Fruit fly (Drosophila melanogaster) whole organism, embryonic: ENCODE data around the gene CG31176.

Experiments
- ATbp ChIP-seq: fragments of 200-800 bp; sonication (Bioruptor generic); optimal IDR thresholded peaks from 2 replicates; lab custom pipeline; 2017; ENCODE audit warnings: missing biosample characterization, mild to moderate bottlenecking, missing genetic modification characterization, missing genetic modification reagents
- Abd-B ChIP-seq: fragments of 200-800 bp; sonication (Bioruptor generic); optimal IDR thresholded peaks from 2 replicates; lab custom pipeline; 2018; ENCODE audit warnings: missing biosample characterization, mild to moderate bottlenecking, missing genetic modification characterization, moderate library complexity
- C15 ChIP-seq: fragments of 200-800 bp; sonication (Bioruptor generic); IDR thresholded peaks from 3 replicates; pipeline ENCODE4 v1.3.6; 2022; ENCODE audit warnings: missing biosample characterization, missing genetic modification characterization
- CG10654 ChIP-seq: fragments of 200-800 bp; sonication (Bioruptor generic); optimal IDR thresholded peaks from 2 replicates; lab custom pipeline; 2016; ENCODE audit warnings: missing biosample characterization, missing genetic modification characterization
- CG11504 ChIP-seq: fragments of 200-800 bp; sonication (Bioruptor generic); optimal IDR thresholded peaks from 3 replicates; lab custom pipeline; 2019; ENCODE audit warnings: missing biosample characterization, mild to moderate bottlenecking, missing genetic modification characterization, moderate library complexity
- CG12942 ChIP-seq: fragments of 200-800 bp; sonication (Bioruptor generic); optimal IDR thresholded peaks from 3 replicates; lab custom pipeline; 2016; ENCODE audit warnings: missing biosample characterization, missing genetic modification characterization
- CG13624 ChIP-seq: fragments of 200-800 bp; sonication (Bioruptor generic); optimal IDR thresholded peaks from 2 replicates; lab custom pipeline; 2016; ENCODE audit warnings: missing biosample characterization, missing genetic modification characterization
- CG15479 ChIP-seq: fragments of 200-800 bp; sonication (Bioruptor generic); optimal IDR thresholded peaks from 3 replicates; lab custom pipeline; 2019; ENCODE audit warnings: missing biosample characterization, mild to moderate bottlenecking, missing genetic modification characterization, moderate library complexity
- CG15514 ChIP-seq: fragments of 200-800 bp; sonication (Bioruptor generic); optimal IDR thresholded peaks from 3 replicates; lab custom pipeline; 2017; ENCODE audit warnings: missing biosample characterization, missing genetic modification characterization, mild to moderate bottlenecking, moderate library complexity, missing genetic modification reagents
- CG1602 ChIP-seq: fragments of 200-800 bp; sonication (Bioruptor generic); optimal IDR thresholded peaks from 3 replicates; lab custom pipeline; 2016; ENCODE audit warnings: missing biosample characterization, missing genetic modification characterization
- CG17385 ChIP-seq: fragments of 200-800 bp; sonication (Bioruptor generic); optimal IDR thresholded peaks from 3 replicates; lab custom pipeline; 2018; ENCODE audit warnings: missing biosample characterization, mild to moderate bottlenecking, missing genetic modification characterization
- CG3163 ChIP-seq: fragments of 200-800 bp; sonication (Bioruptor generic); optimal IDR thresholded peaks from 3 replicates; lab custom pipeline; 2016; ENCODE audit warnings: missing biosample characterization, missing genetic modification characterization
- CG32772 ChIP-seq: fragments of 200-800 bp; sonication (Bioruptor generic); IDR thresholded peaks from 2 replicates; pipeline ENCODE4 v1.3.6; 2022; ENCODE audit warnings: missing biosample characterization, missing genetic modification characterization
- CG33213 ChIP-seq: fragments of 200-800 bp; sonication (Bioruptor generic); optimal IDR thresholded peaks from 3 replicates; lab custom pipeline; 2016; ENCODE audit warnings: missing biosample characterization, missing genetic modification characterization
- CG34224 ChIP-seq: fragments of 200-800 bp; sonication (Bioruptor generic); IDR thresholded peaks from 3 replicates; pipeline ENCODE4 v1.3.6; 2022; ENCODE audit warnings: missing biosample characterization, missing genetic modification characterization; ENCODE audit not compliant: partially characterized antibody
- CG4707 ChIP-seq: fragments of 200-800 bp; sonication (Bioruptor generic); optimal IDR thresholded peaks from 2 replicates; lab custom pipeline; 2018; ENCODE audit warnings: missing biosample characterization, mild to moderate bottlenecking, missing genetic modification characterization, moderate library complexity
- CG6765 ChIP-seq: fragments of 200-800 bp; sonication (Bioruptor generic); optimal IDR thresholded peaks from 3 replicates; lab custom pipeline; 2017; ENCODE audit warnings: missing biosample characterization, mild to moderate bottlenecking, missing genetic modification characterization
- CG6791 ChIP-seq: fragments of 200-800 bp; sonication (Bioruptor generic); IDR thresholded peaks from 3 replicates; pipeline ENCODE4 v1.3.6; 2022; ENCODE audit warnings: missing biosample characterization, missing genetic modification characterization; ENCODE audit not compliant: partially characterized antibody
- CG8359 ChIP-seq: fragments of 200-800 bp; sonication (Bioruptor generic); optimal IDR thresholded peaks from 2 replicates; lab custom pipeline; 2017; ENCODE audit warnings: missing biosample characterization, mild to moderate bottlenecking, missing genetic modification characterization, borderline replicate concordance
- CHES-1-like ChIP-seq: fragments of 200-800 bp; sonication (Bioruptor generic); optimal IDR thresholded peaks from 2 replicates; lab custom pipeline; 2016; ENCODE audit warnings: missing biosample characterization, missing genetic modification characterization
- Camta ChIP-seq: fragments of 200-800 bp; sonication (Bioruptor generic); optimal IDR thresholded peaks from 2 replicates; lab custom pipeline; 2016; ENCODE audit warnings: missing biosample characterization, missing genetic modification characterization
- D ChIP-seq, 2 experiments: fragments of 200-800 bp in 1 of 2; fragments of >200 bp in 1 of 2; sonication (Bioruptor generic) in 1 of 2; optimal IDR thresholded peaks; 2 replicates in 1 of 2; 3 replicates in 1 of 2; lab custom pipeline; 2017; ENCODE audit warnings: mild to moderate bottlenecking in 1 of 2, missing biosample characterization in 1 of 2, missing genetic modification characterization in 1 of 2, missing genetic modification reagents in 1 of 2
- Dll ChIP-seq: fragments of 200-800 bp; sonication (Bioruptor generic); IDR thresholded peaks from 4 replicates; pipeline ENCODE4 v1.3.6; 2022; ENCODE audit warnings: missing biosample characterization, missing genetic modification characterization; ENCODE audit not compliant: partially characterized antibody
- Hr39 ChIP-seq: fragments of >200 bp; optimal IDR thresholded peaks from 2 replicates; lab custom pipeline; 2017
- Hr51 ChIP-seq, 2 experiments: fragments of 200-800 bp; sonication (Bioruptor generic); optimal IDR thresholded peaks; 2 replicates in 1 of 2; 3 replicates in 1 of 2; lab custom pipeline; 2016 to 2018; ENCODE audit warnings: missing biosample characterization in 2 of 2, missing genetic modification characterization in 2 of 2, mild to moderate bottlenecking in 1 of 2, moderate library complexity in 1 of 2
- Myb ChIP-seq: fragments of 200-800 bp; sonication (Bioruptor generic); optimal IDR thresholded peaks from 2 replicates; lab custom pipeline; 2016; ENCODE audit warnings: missing biosample characterization, missing genetic modification characterization
- Nf-YC ChIP-seq: fragments of 200-800 bp; optimal IDR thresholded peaks from 3 replicates; lab custom pipeline; 2019; ENCODE audit warnings: missing biosample characterization, mild to moderate bottlenecking, missing genetic modification characterization, moderate library complexity
- Optix ChIP-seq: fragments of 200-800 bp; sonication (Bioruptor generic); IDR thresholded peaks from 3 replicates; pipeline ENCODE4 v1.3.6; 2022; ENCODE audit warnings: missing biosample characterization, missing genetic modification characterization
- Sin3A ChIP-seq: fragments of >200 bp; optimal IDR thresholded peaks from 2 replicates; lab custom pipeline; 2018
- Six4 ChIP-seq: fragments of 200-800 bp; sonication (Bioruptor generic); optimal IDR thresholded peaks from 2 replicates; lab custom pipeline; 2016; ENCODE audit warnings: missing biosample characterization, missing genetic modification characterization
- Trl ChIP-seq, 3 experiments: fragments of >200 bp in 2 of 3; fragments of 200-800 bp in 1 of 3; sonication (Bioruptor generic) in 1 of 3; optimal IDR thresholded peaks; 2 replicates in 1 of 3; 3 replicates in 2 of 3; lab custom pipeline; 2016 to 2017; ENCODE audit warnings: missing biosample characterization in 1 of 3, missing genetic modification characterization in 1 of 3
- Xrp1 ChIP-seq: fragments of 200-800 bp; sonication (Bioruptor generic); IDR thresholded peaks from 2 replicates; pipeline ENCODE4 v1.3.6; 2022; ENCODE audit warnings: missing biosample characterization, missing genetic modification characterization
- YL-1 ChIP-seq: fragments of 200-800 bp; sonication (Bioruptor generic); optimal IDR thresholded peaks from 3 replicates; lab custom pipeline; 2017; ENCODE audit warnings: missing biosample characterization, mild to moderate bottlenecking, missing genetic modification characterization
- br ChIP-seq: fragments of >200 bp; optimal IDR thresholded peaks from 2 replicates; lab custom pipeline; 2017
- bsh ChIP-seq, 2 experiments: fragments of 200-800 bp; sonication (Bioruptor generic); optimal IDR thresholded peaks; 2 replicates each; lab custom pipeline; 2017 to 2018; ENCODE audit warnings: mild to moderate bottlenecking in 2 of 2, missing biosample characterization in 2 of 2, missing genetic modification characterization in 2 of 2, moderate library complexity in 1 of 2
- chif ChIP-seq, 2 experiments: fragments of 200-800 bp; sonication (Bioruptor generic); optimal IDR thresholded peaks; 3 replicates each; lab custom pipeline; 2016; ENCODE audit warnings: missing biosample characterization in 2 of 2, missing genetic modification characterization in 2 of 2
- dan ChIP-seq: fragments of 200-800 bp; sonication (Bioruptor generic); IDR thresholded peaks from 2 replicates; pipeline ENCODE4 v1.3.6; 2022; ENCODE audit warnings: missing biosample characterization, missing genetic modification characterization
- disco-r ChIP-seq: fragments of 200-800 bp; sonication (Bioruptor generic); optimal IDR thresholded peaks from 2 replicates; lab custom pipeline; 2016; ENCODE audit warnings: missing biosample characterization, missing genetic modification characterization
- dmrt11E ChIP-seq: fragments of 200-800 bp; sonication (Bioruptor generic); optimal IDR thresholded peaks from 3 replicates; lab custom pipeline; 2018; ENCODE audit warnings: missing biosample characterization, mild to moderate bottlenecking, missing genetic modification characterization, moderate library complexity
- emc ChIP-seq: fragments of 200-800 bp; sonication (Bioruptor generic); optimal IDR thresholded peaks from 2 replicates; lab custom pipeline; 2016; ENCODE audit warnings: missing biosample characterization, missing genetic modification characterization
- fd102C ChIP-seq: fragments of 200-800 bp; sonication (Bioruptor generic); optimal IDR thresholded peaks from 2 replicates; lab custom pipeline; 2018; ENCODE audit warnings: missing biosample characterization, mild to moderate bottlenecking, missing genetic modification characterization, moderate library complexity
- lmd ChIP-seq: fragments of 200-800 bp; sonication (Bioruptor generic); IDR thresholded peaks from 2 replicates; pipeline ENCODE4 v1.3.6; 2022; ENCODE audit warnings: missing biosample characterization, missing genetic modification characterization
- mam ChIP-seq: fragments of 200-800 bp; sonication (Bioruptor generic); optimal IDR thresholded peaks from 3 replicates; lab custom pipeline; 2016; ENCODE audit warnings: missing biosample characterization, missing genetic modification characterization
- mirr ChIP-seq: fragments of 200-800 bp; sonication (Bioruptor generic); optimal IDR thresholded peaks from 3 replicates; lab custom pipeline; 2018; ENCODE audit warnings: missing biosample characterization, mild to moderate bottlenecking, missing genetic modification characterization
- nerfin-2 ChIP-seq: fragments of 200-800 bp; sonication (Bioruptor generic); IDR thresholded peaks from 2 replicates; pipeline ENCODE4 v1.3.6; 2022; ENCODE audit warnings: missing biosample characterization, missing genetic modification characterization; ENCODE audit not compliant: partially characterized antibody
- pho ChIP-seq: fragments of 200-800 bp; sonication (Bioruptor generic); optimal IDR thresholded peaks from 2 replicates; lab custom pipeline; 2016; ENCODE audit warnings: missing biosample characterization, missing genetic modification characterization
- ro ChIP-seq: fragments of 200-800 bp; sonication (Bioruptor generic); IDR thresholded peaks from 2 replicates; pipeline ENCODE4 v1.3.6; 2022; ENCODE audit warnings: missing biosample characterization, missing genetic modification characterization
- salm ChIP-seq: fragments of 200-800 bp; sonication (Bioruptor generic); optimal IDR thresholded peaks from 2 replicates; lab custom pipeline; 2018; ENCODE audit warnings: missing biosample characterization, mild to moderate bottlenecking, missing genetic modification characterization
- sens ChIP-seq: fragments of 200-800 bp; sonication (Bioruptor generic); peaks from one replicate; lab custom pipeline; 2016; ENCODE audit warnings: missing biosample characterization, missing genetic modification characterization
- tna ChIP-seq: fragments of 200-800 bp; sonication (Bioruptor generic); IDR thresholded peaks from 2 replicates; pipeline ENCODE4 v1.3.6; 2022; ENCODE audit warnings: missing biosample characterization, missing genetic modification characterization; ENCODE audit not compliant: partially characterized antibody
- zfh2 ChIP-seq: fragments of 200-800 bp; sonication (Bioruptor generic); optimal IDR thresholded peaks from 2 replicates; lab custom pipeline; 2016; ENCODE audit warnings: missing biosample characterization, missing genetic modification characterization

CG31176 gene

DNA sequence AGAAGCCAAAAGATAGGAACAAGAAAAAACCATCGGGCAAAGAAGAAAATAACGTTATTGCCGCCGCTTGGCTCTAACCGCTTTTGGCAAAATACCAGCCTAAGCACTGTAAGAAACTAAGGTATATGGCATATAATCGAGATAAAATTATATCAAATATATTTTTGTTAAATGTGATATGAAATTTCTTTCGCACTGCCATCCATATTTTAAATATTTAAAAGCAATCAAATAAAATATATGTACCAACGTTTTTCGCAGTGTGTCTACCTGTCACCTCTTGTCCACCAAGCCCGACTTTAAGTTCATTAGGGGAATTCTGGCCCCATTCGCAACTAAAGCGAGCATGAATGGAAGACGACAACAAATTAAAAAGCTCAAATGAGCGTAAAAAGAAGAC lies 91.7 kb downstream of the CG31176 start (continued):
- TF ChIP-seq chif (GFP tag; optimal IDR thresholded peaks at IDR 0.05; lab: Kevin White, UChicago) (peak in 1 of 2 experiments; percentile 39), Camta (GFP tag; lab: Kevin White, UChicago) (no peak), mam (GFP tag; lab: Kevin White, UChicago) (peak; percentile 33), Sin3A (no peak), lmd (GFP tag; lab: Robert Waterston, UW) (peak; percentile 65), emc (GFP tag; lab: Kevin White, UChicago) (no peak), zfh2 (GFP tag; lab: Kevin White, UChicago) (peak; percentile 57), CG8359 (GFP tag; lab: Kevin White, UChicago) (peak; percentile 42), CG10654 (GFP tag; lab: Kevin White, UChicago) (peak; percentile 31), ATbp (peak; percentile 29), Trl (optimal IDR thresholded peaks at IDR 0.05; lab: Kevin White, UChicago) (no peak), Trl (GFP tag; optimal IDR thresholded peaks at IDR 0.05; lab: Kevin White, UChicago) (peak; percentile 44), CG6765 (GFP tag; lab: Kevin White, UChicago) (peak; percentile 37), ro (GFP tag; lab: Robert Waterston, UW) (no peak), Hr39 (lab: Kevin White, UChicago) (no peak), Xrp1 (GFP tag; lab: Robert Waterston, UW) (peak; percentile 72), br (no peak), CHES-1-like (GFP tag; lab: Kevin White, UChicago) (no peak), CG17385 (GFP tag; lab: Kevin White, UChicago) (peak; percentile 49), CG15479 (GFP tag; lab: Kevin White, UChicago) (no peak), salm (tag; lab: Kevin White, UChicago) (no peak), Six4 (GFP tag; lab: Kevin White, UChicago) (peak; percentile 42), nerfin-2 (no peak), dmrt11E (peak; percentile 51), sens (GFP tag; lab: Kevin White, UChicago) (peak; percentile 92), CG32772 (GFP tag; lab: Robert Waterston, UW) (peak; percentile 50; the same call in 1 of the 2 replicates), CG15514 (GFP tag; lab: Kevin White, UChicago) (peak; percentile 63), disco-r (no peak), CG11504 (peak; percentile 75), Hr51 (GFP tag; optimal IDR thresholded peaks at IDR 0.05; lab: Kevin White, UChicago) (peak; percentile 37 to 62), YL-1 (GFP tag; lab: Kevin White, UChicago) (no peak), bsh (GFP tag; optimal IDR thresholded peaks at IDR 0.05; lab: Kevin White, UChicago) (peak in 1 of 2 experiments; percentile 84), dan (GFP tag; lab: Robert Waterston, UW) (no peak), pho (GFP tag; lab: Kevin White, UChicago) (peak; percentile 30), CG3163 (GFP tag; lab: Kevin White, UChicago) (no peak), CG33213 (no peak), Optix (GFP tag; lab: Robert Waterston, UW) (no peak), mirr (GFP tag; lab: Kevin White, UChicago) (peak; percentile 39), tna (GFP tag; lab: Robert Waterston, UW) (no peak), CG13624 (peak; percentile 22), D (optimal IDR thresholded peaks at IDR 0.05; lab: Kevin White, UChicago) (no peak), D (GFP tag; optimal IDR thresholded peaks at IDR 0.05; lab: Kevin White, UChicago) (peak; percentile 34), Abd-B (GFP tag; lab: Kevin White, UChicago) (peak; percentile 62), CG34224 (no peak), Dll (GFP tag; lab: Robert Waterston, UW) (no peak), CG6791 (GFP tag; lab: Robert Waterston, UW) (no peak), CG1602 (GFP tag; lab: Kevin White, UChicago) (peak; percentile 32), CG12942 (GFP tag; lab: Kevin White, UChicago) (peak; percentile 45), Nf-YC (no peak), fd102C (no peak), C15 (GFP tag; lab: Robert Waterston, UW) (no peak), Myb (no peak), CG4707 (GFP tag; lab: Kevin White, UChicago) (no peak)
